Worm (Caenorhabditis elegans): ENCODE results near the gene W03H9.1.

- TF ChIP-seq ama-1 (optimal IDR thresholded peaks at IDR 0.05) (no peak), hmg-4 (GFP tag; optimal IDR thresholded peaks at IDR 0.05) (no peak), ceh-13 (GFP tag; optimal IDR thresholded peaks at IDR 0.05) (no peak), pes-1 (GFP tag; IDR thresholded peaks at IDR 0.05) (no peak), tbx-37 (GFP tag; conservative IDR thresholded peaks at IDR 0.05) (no peak), ets-7 (tag; optimal IDR thresholded peaks at IDR 0.05) (no peak), tbx-11 (GFP tag; IDR thresholded peaks at IDR 0.05) (no peak), sea-1 (GFP tag; conservative IDR thresholded peaks at IDR 0.05) (no peak), flt-1 (GFP tag; IDR thresholded peaks at IDR 0.05) (no peak), hnd-1 (tag; optimal IDR thresholded peaks at IDR 0.05) (no peak), aly-1 (tag; optimal IDR thresholded peaks at IDR 0.05) (no peak), B0310.2 (tag; optimal IDR thresholded peaks at IDR 0.05) (no peak), tra-4 (tag; optimal IDR thresholded peaks at IDR 0.05) (no peak)
Observed at ce11 chrII:14171558-14171957, 21.6 kb upstream of the W03H9.1 start, which contains the start of gene eat-2.

Data from whole organism, early embryonic.